Worm (Caenorhabditis elegans) whole organism, young adult: ENCODE data around the gene srd-34.
A peak's percentile ranks its signal among the peaks of the same experiment; 100 is the strongest.

Experiments used
- B0019.2 ChIP-seq: fragments of 200-800 bp; sonication (Bioruptor generic); conservative IDR thresholded peaks from 2 replicates; pipeline ENCODE4 v1.3.6; 2022; ENCODE audit warnings: missing genetic modification reagents, missing genetic modification characterization, missing compliant biosample characterization
- B0035.1 ChIP-seq: sonication (generic microtip); optimal IDR thresholded peaks from 2 replicates; lab custom pipeline; 2016; ENCODE audit warnings: missing genetic modification characterization, mild to moderate bottlenecking, missing compliant biosample characterization, missing genotype, missing genetic modification reagents
- B0261.1 ChIP-seq: sonication (generic microtip); optimal IDR thresholded peaks from 2 replicates; lab custom pipeline; 2016; ENCODE audit warnings: mild to moderate bottlenecking, missing genetic modification characterization, moderate library complexity, missing compliant biosample characterization
- D2030.7 ChIP-seq: fragments of 200-800 bp; sonication (Bioruptor generic); IDR thresholded peaks from 2 replicates; pipeline ENCODE4 v1.3.6; 2022; ENCODE audit warnings: missing genetic modification reagents, missing genetic modification characterization, missing compliant biosample characterization
- F10E7.11 ChIP-seq: sonication (generic microtip); optimal IDR thresholded peaks from 2 replicates; lab custom pipeline; 2017; ENCODE audit warnings: mild to moderate bottlenecking, missing genetic modification characterization, moderate library complexity, missing compliant biosample characterization
- F22D6.2 ChIP-seq: sonication (generic microtip); optimal IDR thresholded peaks from 2 replicates; lab custom pipeline; 2016; ENCODE audit warnings: mild to moderate bottlenecking, missing genetic modification characterization, missing compliant biosample characterization
- F23B12.7 ChIP-seq: sonication (generic microtip); optimal IDR thresholded peaks from 2 replicates; lab custom pipeline; 2017; ENCODE audit warnings: missing genetic modification characterization, mild to moderate bottlenecking, missing compliant biosample characterization, antibody characterized with exemption, moderate library complexity; ENCODE audit not compliant: insufficient read depth
- F33H1.4 ChIP-seq: fragments of 200-800 bp; sonication (Bioruptor generic); IDR thresholded peaks from 2 replicates; pipeline ENCODE4 v1.3.6; 2022; ENCODE audit warnings: missing genetic modification reagents, missing genetic modification characterization, missing compliant biosample characterization
- F52B5.7 ChIP-seq: sonication (generic microtip); optimal IDR thresholded peaks from 2 replicates; lab custom pipeline; 2016; ENCODE audit warnings: mild to moderate bottlenecking, missing genetic modification characterization, missing compliant biosample characterization
- F57C9.4 ChIP-seq: sonication (generic microtip); optimal IDR thresholded peaks from 2 replicates; lab custom pipeline; 2017; ENCODE audit warnings: mild to moderate bottlenecking, missing genetic modification characterization, missing compliant biosample characterization
- K11D2.4 ChIP-seq: fragments of 200-800 bp; sonication (Bioruptor generic); IDR thresholded peaks from 2 replicates; pipeline ENCODE4 v1.3.6; 2022; ENCODE audit warnings: missing genetic modification reagents, missing genetic modification characterization, missing compliant biosample characterization
- K12H6.12 ChIP-seq: fragments of 200-800 bp; sonication (Bioruptor generic); optimal IDR thresholded peaks from 2 replicates; lab custom pipeline; 2018; ENCODE audit warnings: mild to moderate bottlenecking, missing genetic modification characterization, missing compliant biosample characterization
- Y53G8AR.9 ChIP-seq: fragments of 200-800 bp; sonication (Bioruptor generic); conservative IDR thresholded peaks from 2 replicates; pipeline ENCODE4 v1.3.6; 2022; ENCODE audit warnings: missing genetic modification reagents, missing genetic modification characterization, missing compliant biosample characterization
- Y67H2A.10 ChIP-seq: fragments of 200-800 bp; sonication (Bioruptor generic); conservative IDR thresholded peaks from 2 replicates; pipeline ENCODE4 v1.3.6; 2022; ENCODE audit warnings: missing genetic modification reagents, missing genetic modification characterization, missing compliant biosample characterization
- Y95B8A.8 ChIP-seq: fragments of 200-800 bp; sonication (Bioruptor generic); IDR thresholded peaks from 2 replicates; pipeline ENCODE4 v1.3.6; 2022; ENCODE audit warnings: missing genetic modification reagents, missing genetic modification characterization, missing compliant biosample characterization
- akir-1 ChIP-seq: fragments of 200-800 bp; sonication (Bioruptor generic); optimal IDR thresholded peaks from 2 replicates; lab custom pipeline; 2018; ENCODE audit warnings: mild to moderate bottlenecking, missing genetic modification characterization, moderate library complexity, missing compliant biosample characterization
- aptf-2 ChIP-seq: fragments of 200-800 bp; sonication (Bioruptor generic); conservative IDR thresholded peaks from 2 replicates; pipeline ENCODE4 v1.3.6; 2022; ENCODE audit warnings: missing genetic modification reagents, missing genetic modification characterization, missing compliant biosample characterization
- attf-3 ChIP-seq: fragments of 200-800 bp; sonication (Bioruptor generic); conservative IDR thresholded peaks from 2 replicates; pipeline ENCODE4 v1.3.6; 2022; ENCODE audit warnings: missing genetic modification reagents, missing genetic modification characterization, missing compliant biosample characterization
- attf-6 ChIP-seq: fragments of 200-800 bp; sonication (Bioruptor generic); IDR thresholded peaks from 2 replicates; pipeline ENCODE4 v1.3.6; 2022; ENCODE audit warnings: missing genetic modification reagents, missing genetic modification characterization, missing compliant biosample characterization
- cebp-1 ChIP-seq, 2 experiments: fragments of 200-800 bp in 1 of 2; sonication (Bioruptor generic) in 1 of 2; sonication (generic microtip) in 1 of 2; IDR thresholded peaks in 1 of 2; optimal IDR thresholded peaks in 1 of 2; 2 replicates each; pipeline versions ENCODE4 v1.3.6 to Lab custom; 2017 to 2022; ENCODE audit warnings: missing compliant biosample characterization in 2 of 2, missing genetic modification characterization in 2 of 2, mild to moderate bottlenecking in 1 of 2, missing genetic modification reagents in 1 of 2, moderate library complexity in 1 of 2
- ceh-100 ChIP-seq: fragments of 200-800 bp; sonication (Bioruptor generic); IDR thresholded peaks from 2 replicates; pipeline ENCODE4 v1.3.6; 2022; ENCODE audit warnings: missing genetic modification reagents, missing genetic modification characterization, missing compliant biosample characterization
- ceh-27 ChIP-seq: fragments of 200-800 bp; sonication (Bioruptor generic); optimal IDR thresholded peaks from 2 replicates; lab custom pipeline; 2018; ENCODE audit warnings: mild to moderate bottlenecking, missing genetic modification characterization, moderate library complexity, missing compliant biosample characterization
- ceh-40 ChIP-seq: fragments of 200-800 bp; sonication (Bioruptor generic); IDR thresholded peaks from 2 replicates; pipeline ENCODE4 v1.3.6; 2022; ENCODE audit warnings: missing genetic modification characterization, missing compliant biosample characterization
- die-1 ChIP-seq: sonication (generic microtip); optimal IDR thresholded peaks from 2 replicates; lab custom pipeline; 2016; ENCODE audit warnings: missing genotype, mild to moderate bottlenecking, missing genetic modification characterization, missing compliant biosample characterization
- dox-1 ChIP-seq: fragments of 200-800 bp; sonication (Bioruptor generic); IDR thresholded peaks from 2 replicates; pipeline ENCODE4 v1.3.6; 2022; ENCODE audit warnings: missing genetic modification reagents, missing genetic modification characterization, missing compliant biosample characterization
- dpff-1 ChIP-seq: sonication (generic microtip); optimal IDR thresholded peaks from 2 replicates; lab custom pipeline; 2017; ENCODE audit warnings: mild to moderate bottlenecking, missing genetic modification characterization, missing compliant biosample characterization
- egrh-3 ChIP-seq: fragments of 200-800 bp; sonication (Bioruptor generic); IDR thresholded peaks from 2 replicates; pipeline ENCODE4 v1.3.6; 2022; ENCODE audit warnings: missing genetic modification reagents, missing genetic modification characterization, missing compliant biosample characterization
- ets-4 ChIP-seq: fragments of 200-800 bp; sonication (Bioruptor generic); optimal IDR thresholded peaks from 2 replicates; lab custom pipeline; 2018; ENCODE audit warnings: mild to moderate bottlenecking, missing genetic modification characterization, missing compliant biosample characterization
- fkh-3 ChIP-seq: sonication (generic microtip); optimal IDR thresholded peaks from 2 replicates; lab custom pipeline; 2016; ENCODE audit warnings: mild to moderate bottlenecking, missing genetic modification characterization, missing compliant biosample characterization
- gei-17 ChIP-seq: fragments of 200-800 bp; sonication (Bioruptor generic); optimal IDR thresholded peaks from 2 replicates; lab custom pipeline; 2018; ENCODE audit warnings: mild to moderate bottlenecking, missing genetic modification characterization, missing compliant biosample characterization
- hmg-20 ChIP-seq: fragments of 200-800 bp; sonication (Bioruptor generic); IDR thresholded peaks from 2 replicates; pipeline ENCODE4 v1.3.6; 2022; ENCODE audit warnings: missing genetic modification reagents, missing genetic modification characterization, missing compliant biosample characterization
- lag-1 ChIP-seq: fragments of 200-800 bp; sonication (Bioruptor generic); IDR thresholded peaks from 2 replicates; pipeline ENCODE4 v1.3.6; 2022; ENCODE audit warnings: missing genetic modification reagents, missing genetic modification characterization, missing compliant biosample characterization
- let-607 ChIP-seq, 2 experiments: fragments of 200-800 bp in 1 of 2; sonication (Bioruptor generic) in 1 of 2; sonication (generic microtip) in 1 of 2; optimal IDR thresholded peaks; 2 replicates each; lab custom pipeline; 2016 to 2018; ENCODE audit warnings: mild to moderate bottlenecking in 2 of 2, missing compliant biosample characterization in 2 of 2, missing genetic modification characterization in 2 of 2, moderate library complexity in 2 of 2, missing genotype in 1 of 2
- lin-26 ChIP-seq: fragments of 200-800 bp; sonication (Bioruptor generic); IDR thresholded peaks from 2 replicates; pipeline ENCODE4 v1.3.6; 2022; ENCODE audit warnings: missing genetic modification reagents, missing genetic modification characterization, missing compliant biosample characterization
- lsl-1 ChIP-seq: fragments of 200-800 bp; sonication (Bioruptor generic); optimal IDR thresholded peaks from 2 replicates; lab custom pipeline; 2018; ENCODE audit warnings: mild to moderate bottlenecking, missing genetic modification characterization, moderate library complexity, missing compliant biosample characterization
- madf-10 ChIP-seq: sonication (generic microtip); optimal IDR thresholded peaks from 2 replicates; lab custom pipeline; 2016; ENCODE audit warnings: mild to moderate bottlenecking, missing genetic modification characterization, missing compliant biosample characterization
- mes-4 ChIP-seq: sonication (generic microtip); optimal IDR thresholded peaks from 2 replicates; lab custom pipeline; 2016; ENCODE audit warnings: missing genotype, missing genetic modification characterization, missing compliant biosample characterization
- nfya-1 ChIP-seq: sonication (generic microtip); optimal IDR thresholded peaks from 2 replicates; lab custom pipeline; 2017; ENCODE audit warnings: antibody characterized with exemption, missing compliant biosample characterization, missing genetic modification characterization, borderline replicate concordance; ENCODE audit not compliant: insufficient read depth
- rec-8 ChIP-seq, 2 experiments: sonication (generic microtip); optimal IDR thresholded peaks; 2 replicates each; lab custom pipeline; 2016; ENCODE audit warnings: mild to moderate bottlenecking in 2 of 2, missing genetic modification characterization in 2 of 2, missing genetic modification reagents in 2 of 2, missing genotype in 2 of 2, missing biosample characterization in 1 of 2, missing compliant biosample characterization in 1 of 2, moderate library complexity in 1 of 2
- snpc-4 ChIP-seq, 5 experiments: fragments of 150-350 bp in 1 of 5; sonication (generic microtip) in 4 of 5; optimal IDR thresholded peaks; 2 replicates each; lab custom pipeline; 2014 to 2018; ENCODE audit warnings: missing genetic modification characterization in 5 of 5, missing biosample characterization in 3 of 5, antibody characterized with exemption in 2 of 5, mild to moderate bottlenecking in 2 of 5, missing compliant biosample characterization in 2 of 5, missing genotype in 2 of 5, moderate library complexity in 2 of 5, missing genetic modification reagents in 1 of 5
- tbx-9 ChIP-seq: sonication (generic microtip); optimal IDR thresholded peaks from 2 replicates; lab custom pipeline; 2016; ENCODE audit warnings: borderline replicate concordance, missing genetic modification characterization, inconsistent platforms, missing compliant biosample characterization
- tlf-1 ChIP-seq: fragments of 200-800 bp; sonication (Bioruptor generic); optimal IDR thresholded peaks from 2 replicates; lab custom pipeline; 2018; ENCODE audit warnings: mild to moderate bottlenecking, missing genetic modification characterization, missing compliant biosample characterization
- unc-130 ChIP-seq: sonication (generic microtip); optimal IDR thresholded peaks from 2 replicates; lab custom pipeline; 2016; ENCODE audit warnings: missing genetic modification reagents, missing genetic modification characterization, missing compliant biosample characterization
- ztf-18 ChIP-seq: sonication (generic microtip); optimal IDR thresholded peaks from 2 replicates; lab custom pipeline; 2016; ENCODE audit warnings: missing genotype, mild to moderate bottlenecking, missing genetic modification characterization, missing compliant biosample characterization
- ztf-22 ChIP-seq: fragments of 200-800 bp; sonication (Bioruptor generic); optimal IDR thresholded peaks from 2 replicates; lab custom pipeline; 2018; ENCODE audit warnings: mild to moderate bottlenecking, missing genetic modification characterization, moderate library complexity, missing compliant biosample characterization
- ztf-26 ChIP-seq: sonication (generic microtip); optimal IDR thresholded peaks from 2 replicates; lab custom pipeline; 2017; ENCODE audit warnings: missing genetic modification characterization, missing compliant biosample characterization

srd-34 gene

ce11 chrV:10525902-10526301, 23.0 kb downstream of the srd-34 start, which contains the start of the genes C35A5.8 and hda-11 (continued):
- peak in 1 of 2 experiments; percentile 49 for TF ChIP-seq let-607 (tag; optimal IDR thresholded peaks at IDR 0.05; lab: Kevin White, UChicago)
- no peak for TF ChIP-seq Y67H2A.10 (GFP tag; lab: Robert Waterston, UW)
- TF ChIP-seq K12H6.12 (tag; lab: Kevin White, UChicago), result peak; percentile 38
- 0 out of 2 replicates have a peak, but pooled peaks have one; percentile 7 for TF ChIP-seq hmg-20 (GFP tag; lab: Robert Waterston, UW)
- TF ChIP-seq B0019.2 (GFP tag; lab: Robert Waterston, UW), result no peak
- peak; percentile 43 for TF ChIP-seq snpc-4 (GFP tag; optimal IDR thresholded peaks at IDR 0.05; lab: Kevin White, UChicago)
- TF ChIP-seq snpc-4 (tag; optimal IDR thresholded peaks at IDR 0.05; lab: Kevin White, UChicago), result peak in 2 of 4 experiments; percentile 37 to 57
- peak; percentile 73 for TF ChIP-seq K11D2.4 (GFP tag; lab: Robert Waterston, UW)
- TF ChIP-seq dox-1 (GFP tag; lab: Robert Waterston, UW), result peak; percentile 82
- peak; percentile 85 for TF ChIP-seq ceh-27 (GFP tag; lab: Kevin White, UChicago)
- TF ChIP-seq lag-1 (GFP tag; lab: Robert Waterston, UW), result no peak
- TF ChIP-seq dpff-1 (tag; lab: Kevin White, UChicago), result no peak
- TF ChIP-seq rec-8 (tag; optimal IDR thresholded peaks at IDR 0.05; lab: Kevin White, UChicago), result peak; percentile 52 to 60
- peak; percentile 61 for TF ChIP-seq ceh-100 (GFP tag; lab: Robert Waterston, UW)
- TF ChIP-seq egrh-3 (GFP tag; lab: Robert Waterston, UW), result no peak
- TF ChIP-seq fkh-3 (tag; lab: Kevin White, UChicago), result no peak
- TF ChIP-seq cebp-1 (GFP tag; IDR thresholded peaks at IDR 0.05; lab: Robert Waterston, UW), result peak; percentile 43; the same call in 1 of the 2 replicates
- no peak for TF ChIP-seq cebp-1 (tag; optimal IDR thresholded peaks at IDR 0.05; lab: Kevin White, UChicago)
- TF ChIP-seq ztf-22 (GFP tag; lab: Kevin White, UChicago), result no peak
- TF ChIP-seq F23B12.7 (tag; lab: Kevin White, UChicago), result no peak
- TF ChIP-seq F22D6.2 (tag; lab: Kevin White, UChicago), result peak; percentile 57
- 0 out of 2 replicates have a peak, but pooled peaks have one; percentile 11 for TF ChIP-seq aptf-2 (GFP tag; lab: Robert Waterston, UW)
- peak; percentile 78 for TF ChIP-seq unc-130
- peak; percentile 67 for TF ChIP-seq D2030.7 (GFP tag; lab: Robert Waterston, UW)
- no peak for TF ChIP-seq F52B5.7 (tag; lab: Kevin White, UChicago)
- TF ChIP-seq B0035.1 (tag; lab: Kevin White, UChicago), result no peak
- TF ChIP-seq ztf-18 (tag; lab: Kevin White, UChicago), result peak; percentile 59
- no peak for TF ChIP-seq madf-10 (tag; lab: Kevin White, UChicago)
- no peak for TF ChIP-seq B0261.1
- no peak for TF ChIP-seq ceh-40
- no peak for TF ChIP-seq attf-6 (GFP tag; lab: Robert Waterston, UW)
- TF ChIP-seq lin-26 (GFP tag; lab: Robert Waterston, UW), result no peak
- TF ChIP-seq die-1 (tag; lab: Kevin White, UChicago), result no peak
- TF ChIP-seq Y53G8AR.9, result 0 out of 2 replicates have a peak, but pooled peaks have one; percentile 14
- no peak for TF ChIP-seq F10E7.11 (tag; lab: Kevin White, UChicago)
- TF ChIP-seq F57C9.4, result no peak
- no peak for TF ChIP-seq tbx-9 (tag; lab: Kevin White, UChicago)
- no peak for TF ChIP-seq Y95B8A.8 (GFP tag; lab: Robert Waterston, UW)
- peak; percentile 10 for TF ChIP-seq tlf-1 (GFP tag; lab: Kevin White, UChicago)
- TF ChIP-seq mes-4 (tag; lab: Kevin White, UChicago), result no peak
- no peak for TF ChIP-seq gei-17
- TF ChIP-seq attf-3 (GFP tag; lab: Robert Waterston, UW), result no peak
- TF ChIP-seq akir-1 (GFP tag; lab: Kevin White, UChicago), result no peak
- TF ChIP-seq F33H1.4, result peak; percentile 37; the same call in 1 of the 2 replicates
- peak; percentile 46 for TF ChIP-seq lsl-1
- TF ChIP-seq ztf-26 (tag; lab: Kevin White, UChicago), result no peak
- TF ChIP-seq ets-4 (GFP tag; lab: Kevin White, UChicago), result no peak
- TF ChIP-seq nfya-1, result no peak
